Worm (Caenorhabditis elegans): ENCODE results near the gene acl-4.
A peak's percentile ranks its signal among the peaks of the same experiment; 100 is the strongest.

acl-4 gene

DNA sequence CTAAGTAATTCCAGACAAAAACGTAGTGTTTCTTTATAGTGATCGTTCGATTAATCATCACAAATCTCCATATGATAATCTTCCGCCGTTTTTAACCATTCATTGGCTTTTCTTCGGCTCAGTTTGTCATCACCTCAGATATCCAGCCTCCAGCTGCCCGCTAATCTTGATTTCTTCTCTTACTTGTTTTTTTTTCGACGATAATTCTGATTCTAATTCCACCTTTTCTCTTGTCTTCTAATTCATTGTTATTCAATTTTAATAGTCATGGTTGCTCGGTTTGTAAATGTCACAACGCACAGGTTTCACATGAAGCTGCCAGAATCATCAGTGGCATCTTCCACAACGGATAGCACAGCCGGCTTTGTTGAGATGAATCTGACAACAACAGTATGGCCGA, 9.3 kb upstream of the acl-4 start, which contains the start of gene F49H12.4:
Gene F49H12.4 (plus strand): TSS at position 301 of the 400 bp plus-strand sequence.
- no peak for TF ChIP-seq nhr-85 (tag)
- no peak for TF ChIP-seq pax-3 (tag; optimal IDR thresholded peaks at IDR 0.05)
- no peak for TF ChIP-seq dpl-1 (GFP tag; optimal IDR thresholded peaks at IDR 0.05)
- TF ChIP-seq ama-1 (optimal IDR thresholded peaks at IDR 0.05): no peak
- TF ChIP-seq dsc-1 (tag; optimal IDR thresholded peaks at IDR 0.05): peak; percentile 17
- no peak for TF ChIP-seq nhr-20 (tag; optimal IDR thresholded peaks at IDR 0.05)
- no peak for TF ChIP-seq mdl-1 (tag; optimal IDR thresholded peaks at IDR 0.05)
- TF ChIP-seq nhr-47 (tag; optimal IDR thresholded peaks at IDR 0.05): no peak

DNA sequence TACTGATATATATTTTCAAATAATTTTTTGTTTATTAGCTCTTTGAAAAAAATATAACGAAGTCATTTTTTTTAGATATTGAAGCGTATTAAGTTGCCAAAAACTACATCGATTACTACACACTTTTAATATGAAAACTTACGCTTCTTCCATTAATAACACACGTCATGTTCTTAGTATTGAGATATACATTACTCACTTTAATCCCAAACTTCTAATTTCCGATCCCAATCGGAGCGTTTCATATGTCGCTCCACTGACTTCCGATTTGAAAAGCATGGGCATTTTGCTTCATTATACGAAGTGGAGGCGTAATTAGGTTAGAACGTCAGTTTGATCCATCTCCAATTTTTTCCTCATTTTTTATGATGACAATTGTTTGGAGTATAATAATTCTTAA, 8.6 kb upstream of the acl-4 start:
- TF ChIP-seq dsc-1 (tag; optimal IDR thresholded peaks at IDR 0.05) (peak; percentile 84), Y116A8C.19 (tag; optimal IDR thresholded peaks at IDR 0.05; ENCODE audit: borderline replicate concordance) (no peak), ztf-11 (tag; optimal IDR thresholded peaks at IDR 0.05) (no peak), nhr-11 (tag; optimal IDR thresholded peaks at IDR 0.05) (peak; percentile 19), nhr-71 (tag; optimal IDR thresholded peaks at IDR 0.05) (peak; percentile 39), pax-3 (tag; optimal IDR thresholded peaks at IDR 0.05) (peak; percentile 8), fkh-8 (tag; optimal IDR thresholded peaks at IDR 0.05) (peak; percentile 74), elt-2 (tag; optimal IDR thresholded peaks at IDR 0.05) (no peak), nhr-47 (tag; optimal IDR thresholded peaks at IDR 0.05) (peak; percentile 51), egl-13 (tag; optimal IDR thresholded peaks at IDR 0.05) (peak; percentile 55)

DNA sequence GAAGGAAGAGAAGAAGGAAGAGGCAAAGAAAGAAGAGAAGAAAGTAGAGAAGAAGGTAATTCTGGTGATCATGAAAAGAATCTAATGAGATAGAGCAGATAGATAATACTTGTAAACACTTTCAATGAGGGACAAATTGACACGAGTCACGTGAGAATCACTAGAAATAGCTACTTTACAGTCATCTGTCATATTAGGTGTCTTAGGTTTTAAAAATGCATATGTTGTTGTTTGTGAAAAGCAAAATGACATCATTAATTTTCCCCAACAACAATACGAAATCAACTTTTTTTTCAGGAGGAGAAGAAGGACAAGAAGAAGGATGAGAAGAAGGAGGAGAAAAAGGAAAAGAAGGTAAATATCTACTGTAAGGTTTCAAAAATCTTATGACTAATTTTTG, 4.9 kb upstream of the acl-4 start:
- TF ChIP-seq dsc-1 (tag; optimal IDR thresholded peaks at IDR 0.05) (peak; percentile 14), unc-62 (GFP tag; optimal IDR thresholded peaks at IDR 0.05) (no peak), efl-1 (optimal IDR thresholded peaks at IDR 0.05) (no peak), efl-1 (GFP tag; optimal IDR thresholded peaks at IDR 0.05 in 1 of 2) (peak in 1 of 2 experiments; percentile 91), nhr-71 (tag; optimal IDR thresholded peaks at IDR 0.05) (peak; percentile 76), lin-35 (GFP tag; optimal IDR thresholded peaks at IDR 0.05) (peak; percentile 6 to 40), zag-1 (tag; optimal IDR thresholded peaks at IDR 0.05) (no peak), nhr-90 (tag; optimal IDR thresholded peaks at IDR 0.05; ENCODE audit: poor library complexity) (peak; percentile 27), nhr-20 (tag; optimal IDR thresholded peaks at IDR 0.05) (peak; percentile 71), pax-3 (tag; optimal IDR thresholded peaks at IDR 0.05) (no peak), tbx-2 (tag; optimal IDR thresholded peaks at IDR 0.05) (peak; percentile 26), elt-3 (tag; optimal IDR thresholded peaks at IDR 0.05) (peak in 1 of 6 experiments; percentile 43), sox-4 (tag; optimal IDR thresholded peaks at IDR 0.05) (peak; percentile 2), lin-13 (GFP tag; optimal IDR thresholded peaks at IDR 0.05) (no peak), nhr-84 (tag; optimal IDR thresholded peaks at IDR 0.05) (no peak), nhr-85 (tag) (peak; percentile 95), nhr-19 (GFP tag; conservative IDR thresholded peaks at IDR 0.05) (peak; percentile 34; the same call in 1 of the 2 replicates), irx-1 (tag; optimal IDR thresholded peaks at IDR 0.05) (peak; percentile 1), nhr-47 (tag; optimal IDR thresholded peaks at IDR 0.05) (peak; percentile 5), snu-23 (GFP tag; optimal IDR thresholded peaks at IDR 0.05) (peak; percentile 63), mep-1 (tag; optimal IDR thresholded peaks at IDR 0.05) (peak; percentile 50), lin-14 (GFP tag; optimal IDR thresholded peaks at IDR 0.05) (peak; percentile 72)

DNA sequence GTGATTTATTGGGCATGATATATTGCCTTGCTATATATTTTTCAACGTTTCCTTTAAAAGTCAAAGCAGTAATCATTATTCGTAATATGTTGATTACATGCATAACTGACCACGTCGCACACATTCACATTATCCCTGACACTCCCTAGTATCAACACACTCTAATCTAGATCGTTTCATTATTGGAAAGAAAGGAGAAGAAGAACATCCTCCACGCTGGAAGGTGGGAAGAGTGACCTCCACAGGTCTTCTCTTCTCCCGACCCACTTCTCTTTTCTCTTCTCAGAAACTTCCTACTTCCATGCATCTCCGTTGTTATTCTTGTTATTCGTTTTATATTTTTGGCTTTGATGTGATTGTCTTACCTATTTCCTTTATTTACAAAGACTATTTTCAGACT, 3.8 kb upstream of the acl-4 start, which contains the start of gene txdc-12.2:
Gene txdc-12.2 (plus strand): TSS at position 396 of the 400 bp plus-strand sequence.
- TF ChIP-seq nhr-237 (tag; optimal IDR thresholded peaks at IDR 0.05) (no peak), ztf-11 (tag; optimal IDR thresholded peaks at IDR 0.05) (no peak), fos-1 (tag; optimal IDR thresholded peaks at IDR 0.05) (no peak), C34B4.2 (tag; optimal IDR thresholded peaks at IDR 0.05) (no peak), nhr-20 (tag; optimal IDR thresholded peaks at IDR 0.05) (peak; percentile 26), nhr-90 (tag; optimal IDR thresholded peaks at IDR 0.05; ENCODE audit: poor library complexity) (no peak), nhr-77 (tag; optimal IDR thresholded peaks at IDR 0.05) (no peak), lin-14 (GFP tag; optimal IDR thresholded peaks at IDR 0.05) (peak; percentile 69), lin-15B (tag; optimal IDR thresholded peaks at IDR 0.05) (no peak), zip-4 (GFP tag; optimal IDR thresholded peaks at IDR 0.05) (no peak), ceh-90 (tag; optimal IDR thresholded peaks at IDR 0.05) (no peak), sptf-1 (tag; optimal IDR thresholded peaks at IDR 0.05) (no peak), elt-3 (tag; optimal IDR thresholded peaks at IDR 0.05) (peak in 1 of 6 experiments; percentile 23), nhr-71 (tag; optimal IDR thresholded peaks at IDR 0.05) (peak; percentile 18), dpl-1 (GFP tag; optimal IDR thresholded peaks at IDR 0.05) (no peak), rnt-1 (tag; optimal IDR thresholded peaks at IDR 0.05) (peak; percentile 10), irx-1 (tag; optimal IDR thresholded peaks at IDR 0.05) (no peak), nhr-85 (tag) (peak; percentile 73), mep-1 (tag; optimal IDR thresholded peaks at IDR 0.05) (peak; percentile 58), vab-15 (tag; optimal IDR thresholded peaks at IDR 0.05) (no peak), pag-3 (tag; optimal IDR thresholded peaks at IDR 0.05; ENCODE audit: borderline replicate concordance, insufficient read depth) (no peak), C16A3.4 (tag; optimal IDR thresholded peaks at IDR 0.05) (no peak), zag-1 (tag; optimal IDR thresholded peaks at IDR 0.05) (no peak), snu-23 (GFP tag; optimal IDR thresholded peaks at IDR 0.05) (peak; percentile 45), nhr-84 (tag; optimal IDR thresholded peaks at IDR 0.05) (no peak), ama-1 (optimal IDR thresholded peaks at IDR 0.05) (no peak), mef-2 (tag; optimal IDR thresholded peaks at IDR 0.05) (no peak), hlh-4 (tag; optimal IDR thresholded peaks at IDR 0.05) (no peak)
